Fruit fly (Drosophila melanogaster) whole organism, adult: Measurements from ENCODE around the gene Claspin.

ENCODE experiments used
- CG11617 ChIP-seq: fragments of 200-800 bp; sonication (Bioruptor generic); optimal IDR thresholded peaks from 2 replicates; lab custom pipeline; 2017; ENCODE audit warnings: mild to moderate bottlenecking, missing biosample characterization, missing genetic modification reagents, missing genetic modification characterization
- CG1620 ChIP-seq: fragments of 200-800 bp; sonication (Bioruptor generic); optimal IDR thresholded peaks from 2 replicates; lab custom pipeline; 2016; ENCODE audit warnings: missing biosample characterization, missing genetic modification characterization
- CG7045 ChIP-seq: fragments of 200-800 bp; sonication (Bioruptor generic); optimal IDR thresholded peaks from 2 replicates; lab custom pipeline; 2017; ENCODE audit warnings: missing biosample characterization, mild to moderate bottlenecking, missing genetic modification characterization
- Clk ChIP-seq: fragments of 200-800 bp; sonication (Bioruptor generic); optimal IDR thresholded peaks from 2 replicates; lab custom pipeline; 2017; ENCODE audit warnings: missing biosample characterization, missing genetic modification characterization
- Mnt ChIP-seq: fragments of 200-800 bp; sonication (Bioruptor generic); optimal IDR thresholded peaks from 2 replicates; lab custom pipeline; 2016; ENCODE audit warnings: missing biosample characterization, mild to moderate bottlenecking, missing genetic modification characterization
- bab1 ChIP-seq: fragments of 200-800 bp; sonication (Bioruptor generic); optimal IDR thresholded peaks from 3 replicates; lab custom pipeline; 2019; ENCODE audit warnings: missing biosample characterization, mild to moderate bottlenecking, missing genetic modification characterization, moderate library complexity
- cic ChIP-seq: fragments of 200-800 bp; sonication (Bioruptor generic); optimal IDR thresholded peaks from 2 replicates; lab custom pipeline; 2017; ENCODE audit warnings: missing biosample characterization, mild to moderate bottlenecking, missing genetic modification characterization, moderate library complexity
- cnc ChIP-seq, 2 experiments: fragments of >200 bp; optimal IDR thresholded peaks; 2 replicates each; lab custom pipeline; 2017
- ovo ChIP-seq: fragments of 200-800 bp; sonication (Bioruptor generic); optimal IDR thresholded peaks from 2 replicates; lab custom pipeline; 2016; ENCODE audit warnings: missing biosample characterization, missing genetic modification characterization

- TF ChIP-seq CG1620 (no peak), CG11617 (GFP tag; lab: Kevin White, UChicago) (no peak), ovo (GFP tag; lab: Kevin White, UChicago) (no peak), cic (GFP tag; lab: Kevin White, UChicago) (no peak), cnc (optimal IDR thresholded peaks at IDR 0.05; lab: Kevin White, UChicago) (no peak), Clk (GFP tag; lab: Kevin White, UChicago) (no peak), Mnt (no peak), CG7045 (no peak), bab1 (GFP tag; lab: Kevin White, UChicago) (no peak)
Measured at dm6 chr3L:4270949-4271827, 42.1 kb upstream of the Claspin start.
